Worm (Caenorhabditis elegans): ENCODE data around the gene F21D9.3.

DNA sequence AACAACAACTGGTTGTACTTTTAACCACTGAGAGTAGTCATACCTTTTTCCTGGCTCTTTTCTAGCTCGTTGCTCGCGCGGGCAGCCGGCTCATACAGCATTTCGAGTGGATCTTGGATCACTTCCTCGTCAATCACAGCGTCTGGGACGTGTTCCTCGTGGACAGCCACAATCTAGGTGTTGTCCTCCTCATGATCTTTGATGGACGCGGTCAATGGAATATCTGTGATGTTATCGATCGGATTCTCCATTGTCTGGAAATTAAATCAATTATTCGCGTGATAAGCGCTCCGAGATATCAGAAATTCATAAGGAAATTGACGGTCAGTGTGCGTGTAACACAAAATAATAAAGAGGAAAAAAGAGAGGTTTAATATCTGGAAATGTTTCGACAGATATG lies 22.3 kb upstream of the F21D9.3 start, which contains the start of gene F21D9.8:
- TF ChIP-seq snpc-4 (tag; optimal IDR thresholded peaks at IDR 0.05) (no peak), ztf-4 (tag; optimal IDR thresholded peaks at IDR 0.05) (no peak), mab-5 (tag; optimal IDR thresholded peaks at IDR 0.05) (no peak), ztf-11 (tag; optimal IDR thresholded peaks at IDR 0.05) (no peak), ama-1 (optimal IDR thresholded peaks at IDR 0.05) (no peak), gmeb-1 (tag; optimal IDR thresholded peaks at IDR 0.05) (no peak), ceh-16 (tag; optimal IDR thresholded peaks at IDR 0.05) (no peak), aly-2 (tag; optimal IDR thresholded peaks at IDR 0.05) (no peak), ZK546.5 (tag; optimal IDR thresholded peaks at IDR 0.05) (no peak), egl-27 (tag; optimal IDR thresholded peaks at IDR 0.05) (no peak)
